Worm (Caenorhabditis elegans) whole organism, L4 larva: Measurements from ENCODE around the gene C01G5.5.

Experiments used
- F26F4.8 ChIP-seq: fragments of 200-800 bp; sonication (Bioruptor generic); conservative IDR thresholded peaks from 2 replicates; pipeline ENCODE4 v1.3.6; 2022; ENCODE audit warnings: missing genetic modification characterization, missing compliant biosample characterization
- F49E8.2 ChIP-seq: sonication (generic microtip); optimal IDR thresholded peaks from 2 replicates; lab custom pipeline; 2016; ENCODE audit warnings: missing compliant biosample characterization, mild to moderate bottlenecking, missing genetic modification characterization, borderline replicate concordance
- T20F7.1 ChIP-seq: fragments of 200-800 bp; sonication (Bioruptor generic); optimal IDR thresholded peaks from 2 replicates; lab custom pipeline; 2018; ENCODE audit warnings: mild to moderate bottlenecking, missing genetic modification characterization, missing compliant biosample characterization
- ZK337.2 ChIP-seq: fragments of 200-800 bp; sonication (Bioruptor generic); IDR thresholded peaks from 2 replicates; pipeline ENCODE4 v1.3.6; 2022; ENCODE audit warnings: missing genetic modification reagents, missing genetic modification characterization, missing compliant biosample characterization
- aly-2 ChIP-seq: sonication (generic microtip); optimal IDR thresholded peaks from 2 replicates; lab custom pipeline; 2018; ENCODE audit warnings: missing biosample characterization, missing genetic modification characterization
- arid-1 ChIP-seq: fragments of 200-800 bp; sonication (Bioruptor generic); conservative IDR thresholded peaks from 2 replicates; pipeline ENCODE4 v1.3.6; 2022; ENCODE audit warnings: missing genetic modification reagents, missing genetic modification characterization, missing compliant biosample characterization
- attf-4 ChIP-seq: sonication (generic microtip); optimal IDR thresholded peaks from 3 replicates; lab custom pipeline; 2017; ENCODE audit warnings: missing biosample characterization, missing genetic modification characterization
- cey-2 ChIP-seq: sonication (generic microtip); optimal IDR thresholded peaks from 3 replicates; lab custom pipeline; 2017; ENCODE audit warnings: missing genetic modification characterization, mild to moderate bottlenecking, missing compliant biosample characterization, antibody characterized with exemption, borderline replicate concordance; ENCODE audit not compliant: insufficient read depth
- dmd-6 ChIP-seq: fragments of 200-800 bp; sonication (Bioruptor generic); IDR thresholded peaks from 2 replicates; pipeline ENCODE4 v1.3.6; 2022; ENCODE audit warnings: missing genetic modification reagents, missing genetic modification characterization, missing compliant biosample characterization
- duxl-1 ChIP-seq: sonication (generic microtip); optimal IDR thresholded peaks from 2 replicates; lab custom pipeline; 2016; ENCODE audit warnings: mild to moderate bottlenecking, missing genetic modification characterization, moderate library complexity, missing compliant biosample characterization; ENCODE audit not compliant: poor library complexity
- dve-1 ChIP-seq: sonication (generic microtip); optimal IDR thresholded peaks from 2 replicates; lab custom pipeline; 2017; ENCODE audit warnings: antibody characterized with exemption, mild to moderate bottlenecking, missing genetic modification characterization, missing compliant biosample characterization; ENCODE audit not compliant: insufficient read depth
- egl-27 ChIP-seq: sonication (generic microtip); optimal IDR thresholded peaks from 3 replicates; lab custom pipeline; 2017; ENCODE audit warnings: missing biosample characterization, missing genetic modification reagents, missing genetic modification characterization
- fkh-10 ChIP-seq: fragments of 150-350 bp; optimal IDR thresholded peaks from 2 replicates; lab custom pipeline; 2014; ENCODE audit warnings: missing biosample characterization, missing genetic modification reagents, missing genetic modification characterization
- fos-1 ChIP-seq: fragments of 150-350 bp; optimal IDR thresholded peaks from 2 replicates; lab custom pipeline; 2014; ENCODE audit warnings: missing biosample characterization, missing genetic modification characterization
- hif-1 ChIP-seq, 2 experiments: sonication (generic microtip); optimal IDR thresholded peaks; 2 replicates each; lab custom pipeline; 2016 to 2017; ENCODE audit warnings: missing compliant biosample characterization in 2 of 2, missing genetic modification characterization in 2 of 2, missing genetic modification reagents in 2 of 2, missing genotype in 2 of 2, mild to moderate bottlenecking in 1 of 2
- lin-38 ChIP-seq: fragments of 200-800 bp; sonication (Bioruptor generic); IDR thresholded peaks from 2 replicates; pipeline ENCODE4 v1.3.6; 2022; ENCODE audit warnings: missing genetic modification reagents, missing genetic modification characterization, missing compliant biosample characterization
- lin-39 ChIP-seq: fragments of 150-350 bp; optimal IDR thresholded peaks from 2 replicates; lab custom pipeline; 2014; ENCODE audit warnings: missing biosample characterization, missing genetic modification reagents, missing genetic modification characterization
- madf-5 ChIP-seq, 2 experiments: fragments of 200-800 bp; sonication (Bioruptor generic); IDR thresholded peaks; 2 replicates each; pipeline ENCODE4 v1.3.6; 2022; ENCODE audit warnings: missing compliant biosample characterization in 2 of 2, missing genetic modification characterization in 2 of 2
- madf-9 ChIP-seq: fragments of 200-800 bp; sonication (Bioruptor generic); conservative IDR thresholded peaks from 2 replicates; pipeline ENCODE4 v1.3.6; 2022; ENCODE audit warnings: missing genetic modification reagents, missing genetic modification characterization, missing compliant biosample characterization
- mdl-1 ChIP-seq, 2 experiments: fragments of 150-350 bp in 1 of 2; sonication (generic microtip) in 1 of 2; optimal IDR thresholded peaks; 2 replicates each; lab custom pipeline; 2014 to 2017; ENCODE audit warnings: missing biosample characterization in 2 of 2, missing genetic modification characterization in 2 of 2
- mxl-3 ChIP-seq: fragments of 200-800 bp; sonication (Bioruptor generic); optimal IDR thresholded peaks from 2 replicates; lab custom pipeline; 2018; ENCODE audit warnings: mild to moderate bottlenecking, missing genetic modification characterization, missing compliant biosample characterization
- nhr-25 ChIP-seq: sonication (generic microtip); optimal IDR thresholded peaks from 2 replicates; lab custom pipeline; 2017; ENCODE audit warnings: missing genetic modification characterization, mild to moderate bottlenecking, missing compliant biosample characterization, antibody characterized with exemption, moderate library complexity, borderline replicate concordance; ENCODE audit not compliant: insufficient read depth
- nhr-41 ChIP-seq: fragments of 200-800 bp; sonication (Bioruptor generic); IDR thresholded peaks from 2 replicates; pipeline ENCODE4 v1.3.6; 2022; ENCODE audit warnings: missing genetic modification reagents, missing genetic modification characterization, missing compliant biosample characterization
- nhr-76 ChIP-seq: fragments of 150-350 bp; optimal IDR thresholded peaks from 2 replicates; lab custom pipeline; 2014; ENCODE audit warnings: missing biosample characterization, missing genetic modification characterization
- nhr-77 ChIP-seq: fragments of 150-350 bp; optimal IDR thresholded peaks from 2 replicates; lab custom pipeline; 2014; ENCODE audit warnings: missing biosample characterization, missing genetic modification characterization
- php-3 ChIP-seq: fragments of 200-800 bp; sonication (Bioruptor generic); IDR thresholded peaks from 2 replicates; pipeline ENCODE4 v1.3.6; 2022; ENCODE audit warnings: missing genetic modification reagents, missing genetic modification characterization, missing compliant biosample characterization
- pqm-1 ChIP-seq: sonication (generic microtip); optimal IDR thresholded peaks from 2 replicates; lab custom pipeline; 2017; ENCODE audit warnings: missing biosample characterization, missing genetic modification characterization
- snpc-1.2 ChIP-seq: fragments of 200-800 bp; sonication (Bioruptor generic); IDR thresholded peaks from 2 replicates; pipeline ENCODE4 v1.3.6; 2022; ENCODE audit warnings: missing genetic modification reagents, missing genetic modification characterization, missing compliant biosample characterization
- tag-97 ChIP-seq: fragments of 200-800 bp; sonication (Bioruptor generic); IDR thresholded peaks from 2 replicates; pipeline ENCODE4 v1.3.6; 2022; ENCODE audit warnings: missing genetic modification characterization, missing compliant biosample characterization
- tra-1 ChIP-seq: fragments of 200-800 bp; sonication (Bioruptor generic); IDR thresholded peaks from 2 replicates; pipeline ENCODE4 v1.3.6; 2022; ENCODE audit warnings: missing genetic modification reagents, missing genetic modification characterization, missing compliant biosample characterization
- unc-130 ChIP-seq: sonication (generic microtip); optimal IDR thresholded peaks from 2 replicates; lab custom pipeline; 2016; ENCODE audit warnings: missing genetic modification reagents, missing genetic modification characterization, missing compliant biosample characterization
- unc-62 ChIP-seq, 3 experiments: fragments of 150-350 bp in 1 of 3; sonication (generic microtip); optimal IDR thresholded peaks in 2 of 3; peaks in 1 of 3; 1 replicate in 1 of 3; 2 replicates in 2 of 3; lab custom pipeline; 2014 to 2017; ENCODE audit warnings: missing biosample characterization in 3 of 3, missing genetic modification characterization in 3 of 3, missing genetic modification reagents in 3 of 3, missing genotype in 1 of 3
- zag-1 ChIP-seq: fragments of 150-350 bp; optimal IDR thresholded peaks from 2 replicates; lab custom pipeline; 2014; ENCODE audit warnings: missing biosample characterization, missing genetic modification characterization
- zfp-3 ChIP-seq: fragments of 200-800 bp; sonication (Bioruptor generic); conservative IDR thresholded peaks from 2 replicates; pipeline ENCODE4 v1.3.6; 2022; ENCODE audit warnings: missing genetic modification reagents, missing genetic modification characterization, missing compliant biosample characterization

The C01G5.5 gene

ce11 chrIV:6526522-6526921, 2.1 kb downstream of the C01G5.5 start (continued):
- TF ChIP-seq dmd-6 (no peak), hif-1 (tag; optimal IDR thresholded peaks at IDR 0.05; lab: Kevin White, UChicago) (no peak), T20F7.1 (no peak), pqm-1 (tag; lab: Kevin White, UChicago) (no peak), F49E8.2 (tag; lab: Kevin White, UChicago) (peak; percentile 71), lin-38 (GFP tag; lab: Robert Waterston, UW) (peak; percentile 70), dve-1 (tag; lab: Kevin White, UChicago) (no peak), snpc-1.2 (GFP tag; lab: Robert Waterston, UW) (peak; percentile 91), fos-1 (tag; lab: Kevin White, UChicago) (no peak), arid-1 (GFP tag; lab: Robert Waterston, UW) (peak; percentile 39; the same call in 1 of the 2 replicates), zag-1 (tag; lab: Kevin White, UChicago) (no peak)
- TF ChIP-seq, all 104 proteins: peak for 8

- TF ChIP-seq unc-62 (GFP tag; optimal IDR thresholded peaks at IDR 0.05 in 1 of 2; lab: Kevin White, UChicago) = peak in 1 of 2 experiments; percentile 94
- no peak for TF ChIP-seq unc-62 (tag; optimal IDR thresholded peaks at IDR 0.05; lab: Kevin White, UChicago)
- no peak for TF ChIP-seq dmd-6
Observed at ce11 chrIV:6528202-6528601, 3.8 kb downstream of the C01G5.5 start.

- TF ChIP-seq fkh-10 (no peak), zfp-3 (no peak), mdl-1 (tag; optimal IDR thresholded peaks at IDR 0.05; lab: Kevin White, UChicago) (no peak), tra-1 (no peak), egl-27 (tag; lab: Kevin White, UChicago) (no peak), nhr-77 (tag; lab: Kevin White, UChicago) (no peak), cey-2 (no peak), madf-9 (GFP tag; lab: Robert Waterston, UW) (no peak), mxl-3 (GFP tag; lab: Kevin White, UChicago) (no peak), lin-39 (no peak), ZK337.2 (GFP tag; lab: Robert Waterston, UW) (no peak), aly-2 (tag; lab: Kevin White, UChicago) (no peak), nhr-76 (no peak), tag-97 (GFP tag; lab: Robert Waterston, UW) (no peak)
Observed at ce11 chrIV:6529832-6530231, 5.4 kb downstream of the C01G5.5 start.

DNA sequence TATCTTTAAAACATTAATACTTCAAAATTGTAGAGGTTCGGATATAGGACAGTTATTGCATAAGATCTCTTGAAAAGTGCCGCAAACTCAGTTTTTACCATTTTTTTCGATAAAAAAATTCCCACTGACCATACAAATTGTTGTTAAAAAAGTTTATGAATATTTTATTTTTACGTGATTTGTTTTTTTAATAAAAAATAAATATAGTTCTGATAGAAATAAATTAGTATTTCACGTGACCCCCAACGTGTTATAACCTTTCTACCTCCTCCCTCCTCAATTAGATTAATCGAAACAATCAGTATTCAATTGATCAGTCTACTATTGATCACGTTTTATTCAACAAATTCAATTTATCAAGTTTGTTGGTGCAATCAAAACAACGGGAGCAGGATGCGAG, 7.0 kb downstream of the C01G5.5 start, which contains the start of gene C01G5.4:
Gene C01G5.4 (plus strand): TSS at position 301 of the 400 bp plus-strand sequence.
- no peak for TF ChIP-seq F26F4.8 (GFP tag; lab: Robert Waterston, UW)
- no peak for TF ChIP-seq nhr-76
- no peak for TF ChIP-seq nhr-25 (tag; lab: Kevin White, UChicago)
- TF ChIP-seq duxl-1 (tag; lab: Kevin White, UChicago) = no peak
- TF ChIP-seq attf-4 = no peak
- TF ChIP-seq nhr-41 (GFP tag; lab: Robert Waterston, UW) = no peak
- no peak for TF ChIP-seq php-3 (GFP tag; lab: Robert Waterston, UW)
- no peak for TF ChIP-seq madf-5 (GFP tag; IDR thresholded peaks at IDR 0.05; lab: Robert Waterston, UW)
- TF ChIP-seq F49E8.2 (tag; lab: Kevin White, UChicago) = no peak
- no peak for TF ChIP-seq unc-130 (GFP tag; lab: Kevin White, UChicago)
